Worm (Caenorhabditis elegans) whole organism, L2 larva: ENCODE measurements around the gene nlp-61.

Experiments used
- C34F6.9 ChIP-seq: fragments of 150-350 bp; optimal IDR thresholded peaks from 2 replicates; lab custom pipeline; 2014; ENCODE audit warnings: missing biosample characterization, missing genetic modification characterization
- F13H6.1 ChIP-seq: sonication (generic microtip); optimal IDR thresholded peaks from 2 replicates; lab custom pipeline; 2016; ENCODE audit warnings: missing genetic modification characterization, missing compliant biosample characterization
- R02D3.7 ChIP-seq: fragments of 150-350 bp; optimal IDR thresholded peaks from 2 replicates; lab custom pipeline; 2014; ENCODE audit warnings: missing biosample characterization, missing genetic modification characterization
- Y55F3AM.14 ChIP-seq: fragments of 200-800 bp; sonication (Bioruptor generic); optimal IDR thresholded peaks from 2 replicates; lab custom pipeline; 2018; ENCODE audit warnings: mild to moderate bottlenecking, missing genetic modification characterization, missing compliant biosample characterization
- ZK546.5 ChIP-seq: sonication (generic microtip); optimal IDR thresholded peaks from 2 replicates; lab custom pipeline; 2017; ENCODE audit warnings: missing biosample characterization, missing genetic modification characterization
- alr-1 ChIP-seq: fragments of 150-350 bp; optimal IDR thresholded peaks from 2 replicates; lab custom pipeline; 2014; ENCODE audit warnings: missing biosample characterization, missing genetic modification characterization
- aly-2 ChIP-seq: fragments of 150-350 bp; optimal IDR thresholded peaks from 2 replicates; lab custom pipeline; 2014; ENCODE audit warnings: missing biosample characterization, missing genetic modification characterization
- ama-1 ChIP-seq: fragments of 150-350 bp; optimal IDR thresholded peaks from 2 replicates; lab custom pipeline; 2018; ENCODE audit warnings: inconsistent platforms
- blmp-1 ChIP-seq: sonication (generic microtip); optimal IDR thresholded peaks from 2 replicates; lab custom pipeline; 2017; ENCODE audit warnings: missing genetic modification characterization, mild to moderate bottlenecking, missing compliant biosample characterization, antibody characterized with exemption, moderate library complexity; ENCODE audit not compliant: insufficient read depth
- ceh-82 ChIP-seq: fragments of 150-350 bp; optimal IDR thresholded peaks from 2 replicates; lab custom pipeline; 2014; ENCODE audit warnings: missing biosample characterization, missing genetic modification characterization
- crh-2 ChIP-seq: sonication (generic microtip); optimal IDR thresholded peaks from 2 replicates; lab custom pipeline; 2017; ENCODE audit warnings: missing biosample characterization, missing genetic modification characterization
- elt-1 ChIP-seq: fragments of 150-350 bp; optimal IDR thresholded peaks from 2 replicates; lab custom pipeline; 2014; ENCODE audit warnings: missing biosample characterization, missing genetic modification characterization
- fos-1 ChIP-seq: fragments of 150-350 bp; optimal IDR thresholded peaks from 2 replicates; lab custom pipeline; 2014; ENCODE audit warnings: missing biosample characterization, missing genetic modification characterization
- lin-11 ChIP-seq: fragments of 150-350 bp; sonication (generic microtip); optimal IDR thresholded peaks from 2 replicates; lab custom pipeline; 2014; ENCODE audit warnings: missing biosample characterization, missing genetic modification characterization, inconsistent platforms, mixed read lengths
- lin-39 ChIP-seq: fragments of 150-350 bp; optimal IDR thresholded peaks from 2 replicates; lab custom pipeline; 2014; ENCODE audit warnings: missing biosample characterization, missing genetic modification reagents, missing genetic modification characterization
- lsy-2 ChIP-seq, 2 experiments: fragments of 150-350 bp in 1 of 2; sonication (generic microtip) in 1 of 2; optimal IDR thresholded peaks; 2 replicates each; lab custom pipeline; 2014 to 2017; ENCODE audit warnings: missing biosample characterization in 2 of 2, missing genetic modification characterization in 2 of 2
- mbf-1 ChIP-seq: sonication (generic microtip); optimal IDR thresholded peaks from 2 replicates; lab custom pipeline; 2017; ENCODE audit warnings: missing biosample characterization, missing genetic modification characterization
- mdl-1 ChIP-seq, 2 experiments: fragments of 150-350 bp in 1 of 2; sonication (generic microtip) in 1 of 2; optimal IDR thresholded peaks; 2 replicates each; lab custom pipeline; 2017; ENCODE audit warnings: missing biosample characterization in 2 of 2, missing genetic modification characterization in 2 of 2
- nhr-10 ChIP-seq: sonication (generic microtip); optimal IDR thresholded peaks from 2 replicates; lab custom pipeline; 2017; ENCODE audit warnings: missing biosample characterization, missing genetic modification characterization
- nhr-12 ChIP-seq: fragments of 150-350 bp; optimal IDR thresholded peaks from 2 replicates; lab custom pipeline; 2014; ENCODE audit warnings: missing biosample characterization, missing genetic modification characterization
- nhr-129 ChIP-seq: fragments of 150-350 bp; optimal IDR thresholded peaks from 2 replicates; lab custom pipeline; 2014; ENCODE audit warnings: missing biosample characterization, missing genetic modification characterization
- nhr-21 ChIP-seq: fragments of 150-350 bp; optimal IDR thresholded peaks from 2 replicates; lab custom pipeline; 2014; ENCODE audit warnings: missing biosample characterization, missing genetic modification characterization
- nhr-23 ChIP-seq: fragments of 150-350 bp; optimal IDR thresholded peaks from 2 replicates; lab custom pipeline; 2014; ENCODE audit warnings: missing biosample characterization, missing genetic modification reagents, missing genetic modification characterization
- nhr-25 ChIP-seq: fragments of 150-350 bp; sonication (generic microtip); optimal IDR thresholded peaks from 3 replicates; lab custom pipeline; 2014; ENCODE audit warnings: missing biosample characterization, missing genetic modification characterization
- nhr-6 ChIP-seq: fragments of 150-350 bp; optimal IDR thresholded peaks from 2 replicates; lab custom pipeline; 2014; ENCODE audit warnings: missing biosample characterization, missing genetic modification characterization
- sem-4 ChIP-seq: fragments of 150-350 bp; optimal IDR thresholded peaks from 2 replicates; lab custom pipeline; 2014; ENCODE audit warnings: missing biosample characterization, missing genetic modification reagents, missing genetic modification characterization
- skn-1 ChIP-seq: sonication (generic microtip); optimal IDR thresholded peaks from 2 replicates; lab custom pipeline; 2017; ENCODE audit warnings: missing biosample characterization, missing genetic modification characterization
- sma-3 ChIP-seq: sonication (generic microtip); optimal IDR thresholded peaks from 2 replicates; lab custom pipeline; 2016; ENCODE audit warnings: missing genetic modification reagents, missing genetic modification characterization, missing compliant biosample characterization
- sma-9 ChIP-seq, 2 experiments: fragments of 150-350 bp in 1 of 2; sonication (generic microtip) in 1 of 2; optimal IDR thresholded peaks; 2 replicates each; lab custom pipeline; 2014 to 2016; ENCODE audit warnings: missing genetic modification characterization in 2 of 2, mild to moderate bottlenecking in 1 of 2, missing biosample characterization in 1 of 2, missing compliant biosample characterization in 1 of 2, missing genetic modification reagents in 1 of 2, moderate library complexity in 1 of 2
- snpc-4 ChIP-seq: fragments of 150-350 bp; optimal IDR thresholded peaks from 2 replicates; lab custom pipeline; 2014; ENCODE audit warnings: missing biosample characterization, missing genetic modification characterization
- unc-39 ChIP-seq: fragments of 150-350 bp; optimal IDR thresholded peaks from 2 replicates; lab custom pipeline; 2014; ENCODE audit warnings: missing biosample characterization, missing genetic modification characterization
- unc-62 ChIP-seq: fragments of 150-350 bp; optimal IDR thresholded peaks from 2 replicates; lab custom pipeline; 2014; ENCODE audit warnings: missing biosample characterization, missing genetic modification reagents, missing genetic modification characterization
- ztf-1 ChIP-seq: fragments of 200-800 bp; sonication (Bioruptor generic); conservative IDR thresholded peaks from 2 replicates; pipeline ENCODE4 v1.3.6; 2022; ENCODE audit warnings: missing genetic modification characterization, missing compliant biosample characterization
- ztf-11 ChIP-seq: sonication (generic microtip); optimal IDR thresholded peaks from 2 replicates; lab custom pipeline; 2017; ENCODE audit warnings: missing biosample characterization, missing genetic modification characterization

nlp-61 gene

DNA sequence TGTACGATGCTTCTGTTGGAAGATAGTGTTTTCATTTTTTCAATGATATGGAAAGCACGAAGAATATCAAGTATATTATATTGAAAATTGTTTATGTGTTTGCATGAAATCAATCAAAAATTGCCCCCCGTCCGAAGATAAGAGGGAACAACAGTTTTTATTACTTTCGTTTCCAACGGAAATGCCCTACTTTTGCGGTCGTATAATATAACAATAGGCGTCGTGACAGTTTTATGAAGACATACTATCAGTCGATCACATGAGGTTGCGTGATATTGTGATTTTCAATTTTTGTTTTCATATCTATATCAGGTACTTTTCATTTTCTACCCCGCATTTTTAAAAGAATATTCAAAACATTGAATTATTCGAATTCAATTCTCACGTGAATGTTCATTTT, 31.4 kb upstream of the nlp-61 start:
- TF ChIP-seq nhr-21 (tag; lab: Kevin White, UChicago) (peak; percentile 29), sma-9 (GFP tag; optimal IDR thresholded peaks at IDR 0.05; lab: Kevin White, UChicago) (peak; percentile 61), sma-9 (tag; optimal IDR thresholded peaks at IDR 0.05; lab: Kevin White, UChicago) (no peak), fos-1 (tag; lab: Kevin White, UChicago) (peak; percentile 6), blmp-1 (tag; lab: Kevin White, UChicago) (peak; percentile 66), lsy-2 (tag; optimal IDR thresholded peaks at IDR 0.05; lab: Kevin White, UChicago) (peak in 1 of 2 experiments; percentile 3), mbf-1 (no peak), sma-3 (peak; percentile 66), snpc-4 (tag; lab: Kevin White, UChicago) (no peak)

DNA sequence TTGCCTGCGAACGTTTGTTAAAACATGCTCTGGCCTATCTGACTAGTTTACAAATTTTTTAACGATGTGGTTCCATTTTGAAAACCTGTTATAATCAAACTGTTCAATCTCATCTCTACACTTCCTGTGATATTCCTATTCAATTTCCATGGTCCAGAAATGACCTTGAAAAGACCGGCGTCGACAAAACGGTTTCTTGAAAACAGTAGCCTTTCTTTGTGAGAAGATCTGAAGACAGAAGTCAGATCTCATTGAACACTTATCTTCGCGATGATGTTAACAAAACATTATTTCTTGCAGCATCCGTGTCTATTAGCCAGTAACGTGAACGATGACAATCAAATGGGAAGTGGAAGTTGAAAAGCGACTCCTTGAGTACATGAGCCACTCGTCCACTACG, 30.8 kb upstream of the nlp-61 start, which contains the start of gene C44E12.1:
Gene C44E12.1 (plus strand): TSS at position 301 of the 400 bp plus-strand sequence.
- TF ChIP-seq nhr-10 (tag; lab: Kevin White, UChicago) (no peak), R02D3.7 (tag; lab: Kevin White, UChicago) (no peak), mbf-1 (no peak), unc-62 (no peak), ZK546.5 (tag; lab: Kevin White, UChicago) (no peak), aly-2 (no peak), sem-4 (tag; lab: Kevin White, UChicago) (no peak)

DNA sequence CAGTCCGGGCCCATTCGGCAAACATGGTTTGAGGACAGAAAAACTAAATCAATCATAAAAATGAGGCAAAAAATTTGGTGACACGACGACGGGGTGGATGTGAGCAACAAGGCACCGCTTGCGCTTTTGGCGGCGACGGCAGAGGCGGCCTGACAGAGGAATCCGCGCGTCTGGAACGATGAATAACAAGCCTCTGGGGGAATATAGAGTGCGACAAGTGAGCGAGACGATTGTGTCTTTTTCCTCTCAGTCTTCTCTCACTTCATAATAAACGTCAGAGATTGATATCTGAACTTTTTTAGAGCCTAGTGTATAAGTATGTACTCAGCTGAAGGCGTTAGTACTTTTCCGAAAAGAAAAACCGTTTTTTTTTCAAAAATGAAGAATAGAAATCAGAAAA, 19.5 kb upstream of the nlp-61 start, which contains the start of gene twk-17:
Gene twk-17 (minus strand): TSS at position 101 of the 400 bp plus-strand sequence.
- no peak for TF ChIP-seq Y55F3AM.14 (GFP tag; lab: Kevin White, UChicago)
- no peak for TF ChIP-seq aly-2
- no peak for TF ChIP-seq lin-11
- TF ChIP-seq lin-39 = no peak
- no peak for TF ChIP-seq mbf-1
- no peak for TF ChIP-seq nhr-12 (tag; lab: Kevin White, UChicago)
- TF ChIP-seq C34F6.9 (tag; lab: Kevin White, UChicago) = no peak
- TF ChIP-seq nhr-23 (tag; lab: Kevin White, UChicago) = no peak
- TF ChIP-seq nhr-129 (tag; lab: Kevin White, UChicago) = no peak
- TF ChIP-seq ama-1 (lab: Kevin White, UChicago) = no peak
- no peak for TF ChIP-seq nhr-21 (tag; lab: Kevin White, UChicago)

DNA sequence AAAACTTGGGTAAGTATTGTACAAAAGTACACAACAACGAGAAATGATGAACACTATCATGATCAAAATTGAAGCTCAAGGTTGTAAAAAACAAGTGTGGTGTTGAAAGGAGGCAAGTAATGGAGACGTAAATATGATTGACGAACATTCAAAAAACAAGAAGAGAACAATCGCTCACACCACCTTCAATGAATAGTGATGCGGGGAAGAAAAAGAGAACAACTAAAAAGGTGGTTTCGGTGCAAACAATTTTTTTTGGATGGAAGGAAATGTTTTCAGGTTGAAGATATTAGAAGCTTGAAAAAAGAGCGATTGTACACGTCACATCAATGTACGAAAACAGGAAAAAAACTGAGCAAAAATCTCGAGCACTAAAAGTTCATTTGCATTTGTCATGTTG, 13.0 kb upstream of the nlp-61 start:
- no peak for TF ChIP-seq elt-1
- no peak for TF ChIP-seq ztf-11 (tag; lab: Kevin White, UChicago)
- no peak for TF ChIP-seq alr-1 (tag; lab: Kevin White, UChicago)
- TF ChIP-seq snpc-4 (tag; lab: Kevin White, UChicago) = no peak

DNA sequence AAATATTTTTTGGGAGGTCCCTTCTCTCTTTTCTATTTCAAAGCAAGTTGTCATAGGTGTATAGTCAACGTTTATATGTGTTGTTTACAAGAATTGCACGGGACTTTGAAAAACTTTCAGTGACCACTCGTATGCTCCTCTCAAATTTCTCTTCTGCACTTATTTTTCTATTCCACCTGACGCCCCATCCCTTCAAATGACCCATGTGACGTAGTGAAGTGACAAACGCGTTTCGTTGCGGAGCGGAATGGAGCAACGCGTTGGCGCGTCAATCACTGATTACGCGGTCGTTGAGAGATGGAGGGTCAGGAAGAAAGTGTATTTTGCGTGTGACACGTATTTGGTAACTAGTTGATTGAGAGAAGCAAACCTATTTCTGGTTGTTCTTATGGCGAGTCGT, 8.6 kb downstream of the nlp-61 start:
- TF ChIP-seq C34F6.9 (tag; lab: Kevin White, UChicago) (no peak), sma-3 (no peak), Y55F3AM.14 (GFP tag; lab: Kevin White, UChicago) (no peak), crh-2 (no peak), mdl-1 (tag; optimal IDR thresholded peaks at IDR 0.05; lab: Kevin White, UChicago) (no peak), lin-39 (no peak), nhr-6 (no peak), skn-1 (tag; lab: Kevin White, UChicago) (no peak), ztf-1 (GFP tag; lab: Robert Waterston, UW) (no peak), F13H6.1 (no peak), ceh-82 (tag; lab: Kevin White, UChicago) (no peak), nhr-25 (no peak), R02D3.7 (tag; lab: Kevin White, UChicago) (no peak), nhr-23 (tag; lab: Kevin White, UChicago) (no peak)

DNA sequence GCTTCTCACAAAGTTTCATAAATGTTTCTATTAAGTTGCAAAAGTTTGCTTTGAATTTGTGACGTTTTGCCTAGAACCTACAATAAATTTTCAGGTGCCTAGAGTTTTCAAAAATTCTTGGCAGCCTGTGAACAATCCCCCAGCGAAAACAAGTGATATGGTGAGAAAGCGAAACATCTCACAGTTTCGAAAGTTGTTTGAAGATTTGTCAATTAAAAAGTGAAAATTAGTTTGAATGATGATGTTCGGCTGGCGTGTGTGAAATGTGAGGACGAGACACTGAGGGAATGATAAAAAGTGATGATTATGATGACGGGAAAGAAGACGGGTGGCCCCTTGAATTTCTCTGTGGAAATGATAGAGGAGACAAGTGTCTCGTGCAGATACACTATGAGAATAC, 11.3 kb downstream of the nlp-61 start:
- TF ChIP-seq unc-39 (tag; lab: Kevin White, UChicago) (no peak), blmp-1 (tag; lab: Kevin White, UChicago) (peak; percentile 10)
